Fruit fly (Drosophila melanogaster) Kc167 (cell line): ENCODE data around the gene Cp18.

ENCODE experiments used
- Myc ChIP-seq: fragments of >200 bp; optimal IDR thresholded peaks from 2 replicates; lab custom pipeline; 2017; ENCODE audit warnings: missing external identifiers
- Sin3A ChIP-seq: fragments of >200 bp; optimal IDR thresholded peaks from 2 replicates; lab custom pipeline; 2018; ENCODE audit warnings: missing external identifiers
- insv ChIP-seq: fragments of >200 bp; optimal IDR thresholded peaks from 3 replicates; lab custom pipeline; 2018; ENCODE audit warnings: missing external identifiers

DNA sequence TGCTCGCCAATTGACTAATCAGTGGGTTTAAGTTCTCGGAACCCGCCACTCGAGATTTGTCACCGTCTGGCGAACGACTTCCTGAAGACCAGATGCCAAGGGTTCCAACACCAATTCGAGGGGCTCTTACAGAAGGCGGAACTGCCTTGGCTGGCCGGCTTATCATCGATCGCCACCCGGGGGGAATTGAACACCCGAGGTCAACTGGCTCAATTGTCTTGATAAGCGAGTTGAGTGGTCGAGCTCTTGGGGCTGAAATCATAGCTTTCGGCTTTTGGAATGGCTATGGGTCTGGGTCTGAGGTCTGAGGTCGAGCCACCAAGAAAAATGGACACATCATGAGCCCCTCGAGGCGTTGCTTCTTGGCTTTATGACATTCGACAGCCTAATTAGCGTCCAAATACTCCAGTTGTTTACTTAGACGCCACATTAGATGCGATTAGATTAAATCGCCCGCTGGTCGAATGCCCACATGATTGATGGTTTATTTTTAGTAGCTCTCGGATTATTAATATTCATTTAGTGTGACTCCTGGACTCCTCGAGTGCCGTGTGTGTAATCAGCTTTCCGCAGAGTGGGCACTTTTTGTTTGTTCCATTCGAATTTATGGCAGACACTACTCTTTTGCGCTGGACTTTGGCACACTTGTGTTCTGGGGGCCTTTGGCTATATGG is 28.0 kb upstream of the Cp18 start:
- TF ChIP-seq Sin3A (lab: Kevin White, UChicago) = no peak
- no peak for TF ChIP-seq Myc (lab: Kevin White, UChicago)
- TF ChIP-seq insv (lab: Kevin White, UChicago) = no peak
